Fruit fly (Drosophila melanogaster): ENCODE measurements around the gene Sec61gamma.

DNA sequence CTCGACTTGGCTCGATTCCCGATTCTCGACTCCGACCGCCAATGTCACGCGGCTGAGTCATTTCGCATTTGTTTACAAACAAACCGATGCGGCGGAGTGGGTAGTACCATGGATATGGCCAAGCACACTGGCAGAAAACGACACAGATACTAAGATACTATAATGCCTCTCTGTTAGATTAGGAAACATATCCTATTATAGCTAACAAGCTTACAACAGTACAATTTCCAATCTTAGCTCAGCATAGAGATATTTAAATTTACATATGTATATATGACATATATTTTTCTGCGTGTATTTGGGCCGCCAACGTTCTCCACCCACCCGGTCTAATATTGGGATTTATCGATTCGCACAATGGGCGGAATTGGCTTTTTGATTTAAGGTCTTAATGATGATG lies 39.2 kb upstream of the Sec61gamma start:
- TF ChIP-seq pan (optimal IDR thresholded peaks at IDR 0.05) (no peak), br (GFP tag; optimal IDR thresholded peaks at IDR 0.05) (peak; percentile 46)

Measured in whole organism, wandering third instar larva.